In genomic region chr3R:26960496-26960895, dm6 we compare ENCODE assay signal across 1 fruit fly cellular context.
TF ChIP-seq lines count a peak whose summit lies in the region.

No protein-coding gene starts in this region.

TF ChIP-seq in whole organism, embryonic, 481 proteins besides CTCF, POLR2A, EP300 and RAD21 (continued from another document):
- TF ChIP-seq fd102C (GFP tag; optimal IDR thresholded peaks at IDR 0.05; lab: Kevin White, UChicago) (no peak), CG4617 (GFP tag; optimal IDR thresholded peaks at IDR 0.05; lab: Kevin White, UChicago; ENCODE audit: borderline replicate concordance) (no peak), CG31224 (GFP tag; IDR thresholded peaks at IDR 0.05; lab: Robert Waterston, UW) (no peak), Sin3A (optimal IDR thresholded peaks at IDR 0.05; lab: Kevin White, UChicago) (no peak), CG7786 (GFP tag; optimal IDR thresholded peaks at IDR 0.05; lab: Kevin White, UChicago) (no peak), Hr78 (GFP tag; optimal IDR thresholded peaks at IDR 0.05; lab: Kevin White, UChicago) (no peak), CG15479 (GFP tag; optimal IDR thresholded peaks at IDR 0.05; lab: Kevin White, UChicago) (no peak), Fer1 (GFP tag; optimal IDR thresholded peaks at IDR 0.05; lab: Kevin White, UChicago) (peak; percentile 27), toy (GFP tag; IDR thresholded peaks at IDR 0.05; lab: Robert Waterston, UW) (peak; percentile 46; the same call in 1 of the 2 replicates), Doc2 (GFP tag; IDR thresholded peaks at IDR 0.05; lab: Robert Waterston, UW) (no peak), CG18011 (GFP tag; optimal IDR thresholded peaks at IDR 0.05; lab: Kevin White, UChicago) (no peak), yki (optimal IDR thresholded peaks at IDR 0.05; lab: Kevin White, UChicago) (no peak), CG17385 (GFP tag; optimal IDR thresholded peaks at IDR 0.05; lab: Kevin White, UChicago) (no peak), tap (tag; optimal IDR thresholded peaks at IDR 0.05; lab: Kevin White, UChicago) (no peak), Tbp (GFP tag; optimal IDR thresholded peaks at IDR 0.05; lab: Kevin White, UChicago) (no peak), Ptx1 (GFP tag; IDR thresholded peaks at IDR 0.05; lab: Robert Waterston, UW) (no peak), lbe (GFP tag; optimal IDR thresholded peaks at IDR 0.05; lab: Kevin White, UChicago) (no peak), CG6813 (GFP tag; optimal IDR thresholded peaks at IDR 0.05; lab: Kevin White, UChicago) (no peak), crp (GFP tag; optimal IDR thresholded peaks at IDR 0.05; lab: Kevin White, UChicago) (no peak), CG2199 (GFP tag; IDR thresholded peaks at IDR 0.05; lab: Robert Waterston, UW) (no peak), Trl (optimal IDR thresholded peaks at IDR 0.05; lab: Kevin White, UChicago) (peak; percentile 31 to 32), Trl (GFP tag; optimal IDR thresholded peaks at IDR 0.05; lab: Kevin White, UChicago) (no peak), CG10267 (tag; optimal IDR thresholded peaks at IDR 0.05; lab: Kevin White, UChicago) (no peak), bbx (GFP tag; IDR thresholded peaks at IDR 0.05; lab: Robert Waterston, UW; ENCODE audit: partially characterized antibody) (no peak), exex (tag; optimal IDR thresholded peaks at IDR 0.05; lab: Kevin White, UChicago) (no peak), z (GFP tag; IDR thresholded peaks at IDR 0.05; lab: Robert Waterston, UW) (peak; percentile 95), Kr (GFP tag; optimal IDR thresholded peaks at IDR 0.05; lab: Kevin White, UChicago) (no peak), Dad (GFP tag; optimal IDR thresholded peaks at IDR 0.05; lab: Kevin White, UChicago) (peak; percentile 33), Med (GFP tag; lab: Kevin White, UChicago) (peak; percentile 28), psq (GFP tag; optimal IDR thresholded peaks at IDR 0.05; lab: Kevin White, UChicago) (no peak), TFAM (GFP tag; optimal IDR thresholded peaks at IDR 0.05; lab: Kevin White, UChicago) (no peak), Doc3 (GFP tag; IDR thresholded peaks at IDR 0.05; lab: Robert Waterston, UW; ENCODE audit: partially characterized antibody) (no peak), dmrt99B (tag; optimal IDR thresholded peaks at IDR 0.05; lab: Kevin White, UChicago) (no peak), CG34422 (GFP tag; IDR thresholded peaks at IDR 0.05; lab: Robert Waterston, UW) (no peak), CG17612 (GFP tag; IDR thresholded peaks at IDR 0.05; lab: Robert Waterston, UW) (no peak), CG14710 (tag; optimal IDR thresholded peaks at IDR 0.05; lab: Kevin White, UChicago) (no peak), Ets65A (GFP tag; lab: Kevin White, UChicago) (peak; percentile 81), Camta (GFP tag; optimal IDR thresholded peaks at IDR 0.05; lab: Kevin White, UChicago) (no peak), sd (tag; optimal IDR thresholded peaks at IDR 0.05; lab: Kevin White, UChicago) (peak; percentile 78), Dip2 (GFP tag; IDR thresholded peaks at IDR 0.05; lab: Robert Waterston, UW) (no peak), Dref (GFP tag; IDR thresholded peaks at IDR 0.05; lab: Robert Waterston, UW) (no peak), CG12391 (tag; optimal IDR thresholded peaks at IDR 0.05; lab: Kevin White, UChicago) (no peak), CG9797 (GFP tag; optimal IDR thresholded peaks at IDR 0.05; lab: Kevin White, UChicago) (no peak), pros (GFP tag; optimal IDR thresholded peaks at IDR 0.05; lab: Kevin White, UChicago) (no peak), gcm (GFP tag; optimal IDR thresholded peaks at IDR 0.05; lab: Kevin White, UChicago) (no peak), MTF-1 (GFP tag; optimal IDR thresholded peaks at IDR 0.05; lab: Kevin White, UChicago; ENCODE audit: borderline replicate concordance) (no peak), Atf-2 (GFP tag; optimal IDR thresholded peaks at IDR 0.05; lab: Kevin White, UChicago) (no peak), Lpt (GFP tag; optimal IDR thresholded peaks at IDR 0.05; lab: Kevin White, UChicago) (no peak), en (GFP tag; optimal IDR thresholded peaks at IDR 0.05; lab: Kevin White, UChicago) (no peak), CG12219 (GFP tag; optimal IDR thresholded peaks at IDR 0.05; lab: Kevin White, UChicago) (no peak), CG11696 (GFP tag; IDR thresholded peaks at IDR 0.05; lab: Robert Waterston, UW) (no peak), Oaz (GFP tag; IDR thresholded peaks at IDR 0.05; lab: Robert Waterston, UW) (no peak), Neu2 (GFP tag; optimal IDR thresholded peaks at IDR 0.05; lab: Kevin White, UChicago; ENCODE audit: borderline replicate concordance) (no peak), Taf1 (GFP tag; IDR thresholded peaks at IDR 0.05; lab: Robert Waterston, UW) (no peak), Blimp-1 (GFP tag; optimal IDR thresholded peaks at IDR 0.05; lab: Kevin White, UChicago) (no peak), CG3726 (GFP tag; IDR thresholded peaks at IDR 0.05; lab: Robert Waterston, UW) (no peak), lola (GFP tag; optimal IDR thresholded peaks at IDR 0.05; lab: Kevin White, UChicago) (no peak), CG8478 (optimal IDR thresholded peaks at IDR 0.05; lab: Kevin White, UChicago) (no peak), wek (GFP tag; optimal IDR thresholded peaks at IDR 0.05; lab: Kevin White, UChicago) (no peak), NFAT (GFP tag; IDR thresholded peaks at IDR 0.05; lab: Robert Waterston, UW) (0 out of 2 replicates have a peak, but pooled peaks have one; percentile 28), ase (GFP tag; IDR thresholded peaks at IDR 0.05; lab: Robert Waterston, UW) (no peak), jumu (GFP tag; optimal IDR thresholded peaks at IDR 0.05; lab: Kevin White, UChicago) (no peak), CG32772 (GFP tag; IDR thresholded peaks at IDR 0.05; lab: Robert Waterston, UW) (0 out of 2 replicates have a peak, but pooled peaks have one; percentile 24), run (tag; optimal IDR thresholded peaks at IDR 0.05; lab: Kevin White, UChicago) (no peak), CG17361 (GFP tag; IDR thresholded peaks at IDR 0.05; lab: Robert Waterston, UW) (no peak), kah (GFP tag; optimal IDR thresholded peaks at IDR 0.05; lab: Kevin White, UChicago) (no peak), NC2α (GFP tag; optimal IDR thresholded peaks at IDR 0.05; lab: Kevin White, UChicago) (no peak), tin (GFP tag; optimal IDR thresholded peaks at IDR 0.05; lab: Kevin White, UChicago) (no peak), Hr3 (GFP tag; optimal IDR thresholded peaks at IDR 0.05; lab: Kevin White, UChicago) (no peak), Scr (GFP tag; IDR thresholded peaks at IDR 0.05; lab: Robert Waterston, UW; ENCODE audit: partially characterized antibody) (no peak), Awh (GFP tag; IDR thresholded peaks at IDR 0.05; lab: Robert Waterston, UW) (0 out of 2 replicates have a peak, but pooled peaks have one; percentile 26), CG4854 (GFP tag; optimal IDR thresholded peaks at IDR 0.05; lab: Kevin White, UChicago) (no peak), CG3847 (GFP tag; IDR thresholded peaks at IDR 0.05; lab: Robert Waterston, UW) (0 out of 2 replicates have a peak, but pooled peaks have one; percentile 11), zen (tag; optimal IDR thresholded peaks at IDR 0.05; lab: Kevin White, UChicago) (no peak), HLH4C (GFP tag; IDR thresholded peaks at IDR 0.05; lab: Robert Waterston, UW; ENCODE audit: partially characterized antibody) (no peak), wor (GFP tag; IDR thresholded peaks at IDR 0.05; lab: Robert Waterston, UW) (no peak), MBD-R2 (GFP tag; IDR thresholded peaks at IDR 0.05; lab: Robert Waterston, UW) (0 out of 2 replicates have a peak, but pooled peaks have one; percentile 10), E2f1 (GFP tag; IDR thresholded peaks at IDR 0.05; lab: Robert Waterston, UW) (no peak), Antp (GFP tag; optimal IDR thresholded peaks at IDR 0.05; lab: Kevin White, UChicago) (no peak), HHEX (GFP tag; optimal IDR thresholded peaks at IDR 0.05; lab: Kevin White, UChicago) (no peak), CG2116 (GFP tag; optimal IDR thresholded peaks at IDR 0.05; lab: Kevin White, UChicago) (no peak), fd64A (GFP tag; optimal IDR thresholded peaks at IDR 0.05; lab: Kevin White, UChicago) (no peak), NC2β (GFP tag; optimal IDR thresholded peaks at IDR 0.05; lab: Kevin White, UChicago) (no peak), CG5953 (GFP tag; IDR thresholded peaks at IDR 0.05; lab: Robert Waterston, UW) (0 out of 2 replicates have a peak, but pooled peaks have one; percentile 49), CG11398 (GFP tag; optimal IDR thresholded peaks at IDR 0.05; lab: Kevin White, UChicago) (no peak), insv (GFP tag; optimal IDR thresholded peaks at IDR 0.05; lab: Kevin White, UChicago) (no peak), knrl (GFP tag; IDR thresholded peaks at IDR 0.05; lab: Robert Waterston, UW; ENCODE audit: partially characterized antibody) (0 out of 3 replicates have a peak, but pooled peaks have one; percentile 13)
